Fruit fly (Drosophila melanogaster) whole organism, embryonic: ENCODE measurements around the gene Cerk.
A peak's percentile ranks its signal among the peaks of the same experiment; 100 is the strongest.

ENCODE experiments used
- Antp ChIP-seq: fragments of 200-800 bp; sonication (Bioruptor generic); optimal IDR thresholded peaks from 3 replicates; lab custom pipeline; 2016; ENCODE audit warnings: missing biosample characterization, missing genetic modification characterization
- CG10274 ChIP-seq: fragments of 200-800 bp; sonication (Bioruptor generic); optimal IDR thresholded peaks from 3 replicates; lab custom pipeline; 2017; ENCODE audit warnings: missing biosample characterization, mild to moderate bottlenecking, missing genetic modification characterization
- CG10654 ChIP-seq: fragments of 200-800 bp; sonication (Bioruptor generic); optimal IDR thresholded peaks from 2 replicates; lab custom pipeline; 2016; ENCODE audit warnings: missing biosample characterization, missing genetic modification characterization
- CG10959 ChIP-seq: fragments of 200-800 bp; sonication (Bioruptor generic); IDR thresholded peaks from 2 replicates; pipeline ENCODE4 v1.3.6; 2022; ENCODE audit warnings: missing biosample characterization, missing genetic modification characterization
- CG11085 ChIP-seq: fragments of 200-800 bp; sonication (Bioruptor generic); IDR thresholded peaks from 2 replicates; pipeline ENCODE4 v1.3.6; 2022; ENCODE audit warnings: missing biosample characterization, missing genetic modification characterization
- CG11695 ChIP-seq: fragments of 200-800 bp; sonication (Bioruptor generic); IDR thresholded peaks from 3 replicates; pipeline ENCODE4 v1.3.6; 2022; ENCODE audit warnings: missing biosample characterization, missing genetic modification characterization
- CG12659 ChIP-seq: fragments of 200-800 bp; sonication (Bioruptor generic); optimal IDR thresholded peaks from 3 replicates; lab custom pipeline; 2017; ENCODE audit warnings: mild to moderate bottlenecking, missing biosample characterization, missing genetic modification reagents, missing genetic modification characterization
- CG12769 ChIP-seq: fragments of 200-800 bp; sonication (Bioruptor generic); optimal IDR thresholded peaks from 2 replicates; lab custom pipeline; 2019; ENCODE audit warnings: missing biosample characterization, mild to moderate bottlenecking, missing genetic modification characterization, moderate library complexity
- CG14441 ChIP-seq: fragments of 200-800 bp; sonication (Bioruptor generic); IDR thresholded peaks from 2 replicates; pipeline ENCODE4 v1.3.6; 2022; ENCODE audit warnings: missing biosample characterization, missing genetic modification characterization
- CG15269 ChIP-seq: fragments of 200-800 bp; sonication (Bioruptor generic); optimal IDR thresholded peaks from 2 replicates; lab custom pipeline; 2018; ENCODE audit warnings: missing biosample characterization, mild to moderate bottlenecking, missing genetic modification characterization, moderate library complexity
- CG15696 ChIP-seq: fragments of 200-800 bp; sonication (Bioruptor generic); optimal IDR thresholded peaks from 2 replicates; lab custom pipeline; 2019; ENCODE audit warnings: missing biosample characterization, mild to moderate bottlenecking, missing genetic modification characterization, moderate library complexity
- CG2889 ChIP-seq: fragments of 200-800 bp; sonication (Bioruptor generic); IDR thresholded peaks from 3 replicates; pipeline ENCODE4 v1.3.6; 2022; ENCODE audit warnings: missing biosample characterization, missing genetic modification characterization
- CG34422 ChIP-seq: fragments of 200-800 bp; sonication (Bioruptor generic); IDR thresholded peaks from 3 replicates; pipeline ENCODE4 v1.3.6; 2022; ENCODE audit warnings: missing biosample characterization, missing genetic modification characterization
- CG6813 ChIP-seq: fragments of 200-800 bp; sonication (Bioruptor generic); optimal IDR thresholded peaks from 2 replicates; lab custom pipeline; 2017; ENCODE audit warnings: missing biosample characterization, missing genetic modification characterization, mild to moderate bottlenecking, moderate library complexity, missing genetic modification reagents
- CG7372 ChIP-seq: fragments of 200-800 bp; sonication (Bioruptor generic); IDR thresholded peaks from 2 replicates; pipeline ENCODE4 v1.3.6; 2022; ENCODE audit warnings: missing biosample characterization, missing genetic modification characterization
- CG9609 ChIP-seq: fragments of 200-800 bp; sonication (Bioruptor generic); optimal IDR thresholded peaks from 3 replicates; lab custom pipeline; 2016; ENCODE audit warnings: missing biosample characterization, missing genetic modification characterization
- CTCF ChIP-seq: fragments of 200-800 bp; sonication (Bioruptor generic); optimal IDR thresholded peaks from 2 replicates; lab custom pipeline; 2017; ENCODE audit warnings: missing biosample characterization, mild to moderate bottlenecking, missing genetic modification characterization, moderate library complexity
- Lim3 ChIP-seq: fragments of 200-800 bp; sonication (Bioruptor generic); IDR thresholded peaks from 2 replicates; pipeline ENCODE4 v1.3.6; 2022; ENCODE audit warnings: missing biosample characterization, missing genetic modification characterization
- Mes4 ChIP-seq: fragments of 200-800 bp; sonication (Bioruptor generic); optimal IDR thresholded peaks from 2 replicates; lab custom pipeline; 2016; ENCODE audit warnings: missing biosample characterization, missing genetic modification characterization
- Ptx1 ChIP-seq: fragments of 200-800 bp; sonication (Bioruptor generic); IDR thresholded peaks from 2 replicates; pipeline ENCODE4 v1.3.6; 2022; ENCODE audit warnings: missing biosample characterization, missing genetic modification characterization
- Side ChIP-seq: fragments of 200-800 bp; sonication (Bioruptor generic); optimal IDR thresholded peaks from 2 replicates; lab custom pipeline; 2016; ENCODE audit warnings: missing biosample characterization, missing genetic modification characterization
- Sin3A ChIP-seq: fragments of >200 bp; optimal IDR thresholded peaks from 2 replicates; lab custom pipeline; 2018
- Sox100B ChIP-seq: fragments of 200-800 bp; sonication (Bioruptor generic); optimal IDR thresholded peaks from 3 replicates; lab custom pipeline; 2018; ENCODE audit warnings: missing biosample characterization, mild to moderate bottlenecking, missing genetic modification characterization
- TFAM ChIP-seq: fragments of 200-800 bp; sonication (Bioruptor generic); optimal IDR thresholded peaks from 2 replicates; lab custom pipeline; 2017; ENCODE audit warnings: missing biosample characterization, missing genetic modification characterization, inconsistent platforms
- Trl ChIP-seq, 3 experiments: fragments of >200 bp in 2 of 3; fragments of 200-800 bp in 1 of 3; sonication (Bioruptor generic) in 1 of 3; optimal IDR thresholded peaks; 2 replicates in 1 of 3; 3 replicates in 2 of 3; lab custom pipeline; 2016 to 2017; ENCODE audit warnings: missing biosample characterization in 1 of 3, missing genetic modification characterization in 1 of 3
- Xbp1 ChIP-seq: fragments of 200-800 bp; sonication (Bioruptor generic); optimal IDR thresholded peaks from 3 replicates; lab custom pipeline; 2016; ENCODE audit warnings: missing biosample characterization, mild to moderate bottlenecking, missing genetic modification characterization
- abd-A ChIP-seq: fragments of 200-800 bp; sonication (Bioruptor generic); optimal IDR thresholded peaks from 3 replicates; lab custom pipeline; 2019; ENCODE audit warnings: missing biosample characterization, mild to moderate bottlenecking, missing genetic modification characterization, moderate library complexity
- bcd ChIP-seq: fragments of 200-800 bp; sonication (Bioruptor generic); optimal IDR thresholded peaks from 2 replicates; lab custom pipeline; 2017; ENCODE audit warnings: missing biosample characterization, mild to moderate bottlenecking, missing genetic modification characterization
- corto ChIP-seq: fragments of 200-800 bp; sonication (Bioruptor generic); optimal IDR thresholded peaks from 2 replicates; lab custom pipeline; 2016; ENCODE audit warnings: missing biosample characterization, mild to moderate bottlenecking, missing genetic modification characterization, moderate library complexity
- dati ChIP-seq: fragments of 200-800 bp; sonication (Bioruptor generic); IDR thresholded peaks from 2 replicates; pipeline ENCODE4 v1.3.6; 2022; ENCODE audit warnings: missing biosample characterization, missing genetic modification characterization
- dimm ChIP-seq: fragments of 200-800 bp; sonication (Bioruptor generic); IDR thresholded peaks from 2 replicates; pipeline ENCODE4 v1.3.6; 2022; ENCODE audit warnings: missing biosample characterization, missing genetic modification characterization
- en ChIP-seq: fragments of 200-800 bp; sonication (Bioruptor generic); optimal IDR thresholded peaks from 2 replicates; lab custom pipeline; 2016; ENCODE audit warnings: missing biosample characterization, missing genetic modification characterization
- gem ChIP-seq: fragments of 200-800 bp; sonication (Bioruptor generic); optimal IDR thresholded peaks from 2 replicates; lab custom pipeline; 2019; ENCODE audit warnings: missing biosample characterization, mild to moderate bottlenecking, missing genetic modification characterization, moderate library complexity
- gt ChIP-seq: fragments of 200-800 bp; sonication (Bioruptor generic); IDR thresholded peaks from 2 replicates; pipeline ENCODE4 v1.3.6; 2022; ENCODE audit warnings: missing biosample characterization, missing genetic modification characterization
- hbn ChIP-seq: fragments of 200-800 bp; sonication (Bioruptor generic); IDR thresholded peaks from 2 replicates; pipeline ENCODE4 v1.3.6; 2022; ENCODE audit warnings: missing biosample characterization, missing genetic modification characterization; ENCODE audit not compliant: partially characterized antibody
- her ChIP-seq: fragments of 200-800 bp; sonication (Bioruptor generic); optimal IDR thresholded peaks from 2 replicates; lab custom pipeline; 2016; ENCODE audit warnings: missing biosample characterization, missing genetic modification characterization
- ind ChIP-seq: fragments of 200-800 bp; sonication (Bioruptor generic); optimal IDR thresholded peaks from 3 replicates; lab custom pipeline; 2016; ENCODE audit warnings: missing biosample characterization, missing genetic modification characterization
- insv ChIP-seq, 2 experiments: fragments of 200-800 bp; sonication (Bioruptor generic); optimal IDR thresholded peaks; 3 replicates each; lab custom pipeline; 2016 to 2018; ENCODE audit warnings: missing biosample characterization in 2 of 2, missing genetic modification characterization in 2 of 2
- kah ChIP-seq: fragments of 200-800 bp; sonication (Bioruptor generic); optimal IDR thresholded peaks from 2 replicates; lab custom pipeline; 2018; ENCODE audit warnings: missing biosample characterization, mild to moderate bottlenecking, missing genetic modification characterization
- klu ChIP-seq: fragments of 200-800 bp; sonication (Bioruptor generic); IDR thresholded peaks from 2 replicates; pipeline ENCODE4 v1.3.6; 2022; ENCODE audit warnings: missing biosample characterization, missing genetic modification characterization
- mld ChIP-seq: fragments of 200-800 bp; sonication (Bioruptor generic); IDR thresholded peaks from 3 replicates; pipeline ENCODE4 v1.3.6; 2022; ENCODE audit warnings: missing biosample characterization, missing genetic modification characterization; ENCODE audit not compliant: partially characterized antibody
- peb ChIP-seq: fragments of 200-800 bp; sonication (Bioruptor generic); IDR thresholded peaks from 2 replicates; pipeline ENCODE4 v1.3.6; 2022; ENCODE audit warnings: missing biosample characterization, missing genetic modification characterization
- pita ChIP-seq: fragments of 200-800 bp; sonication (Bioruptor generic); optimal IDR thresholded peaks from 2 replicates; lab custom pipeline; 2017; ENCODE audit warnings: missing biosample characterization, mild to moderate bottlenecking, missing genetic modification characterization
- pnt ChIP-seq: fragments of 200-800 bp; sonication (Bioruptor generic); optimal IDR thresholded peaks from 3 replicates; lab custom pipeline; 2016; ENCODE audit warnings: missing biosample characterization, missing genetic modification characterization
- pros ChIP-seq: fragments of 200-800 bp; sonication (Bioruptor generic); optimal IDR thresholded peaks from 3 replicates; lab custom pipeline; 2019; ENCODE audit warnings: missing biosample characterization, mild to moderate bottlenecking, missing genetic modification characterization, moderate library complexity
- salm ChIP-seq: fragments of 200-800 bp; sonication (Bioruptor generic); optimal IDR thresholded peaks from 2 replicates; lab custom pipeline; 2018; ENCODE audit warnings: missing biosample characterization, mild to moderate bottlenecking, missing genetic modification characterization
- sima ChIP-seq: fragments of 200-800 bp; sonication (Bioruptor generic); optimal IDR thresholded peaks from 2 replicates; lab custom pipeline; 2016; ENCODE audit warnings: missing biosample characterization, missing genetic modification characterization
- slp2 ChIP-seq: fragments of 200-800 bp; sonication (Bioruptor generic); optimal IDR thresholded peaks from 2 replicates; lab custom pipeline; 2016; ENCODE audit warnings: missing biosample characterization, missing genetic modification characterization
- tx ChIP-seq: fragments of 200-800 bp; sonication (Bioruptor generic); optimal IDR thresholded peaks from 2 replicates; lab custom pipeline; 2016; ENCODE audit warnings: missing biosample characterization, missing genetic modification characterization
- wdn ChIP-seq: fragments of 200-800 bp; sonication (Bioruptor generic); IDR thresholded peaks from 2 replicates; pipeline ENCODE4 v1.3.6; 2022; ENCODE audit warnings: missing biosample characterization, missing genetic modification characterization
- zf30C ChIP-seq: fragments of 200-800 bp; sonication (Bioruptor generic); optimal IDR thresholded peaks from 3 replicates; lab custom pipeline; 2018; ENCODE audit warnings: missing biosample characterization, mild to moderate bottlenecking, missing genetic modification characterization
- zfh2 ChIP-seq: fragments of 200-800 bp; sonication (Bioruptor generic); optimal IDR thresholded peaks from 2 replicates; lab custom pipeline; 2016; ENCODE audit warnings: missing biosample characterization, missing genetic modification characterization

Gene Cerk

DNA sequence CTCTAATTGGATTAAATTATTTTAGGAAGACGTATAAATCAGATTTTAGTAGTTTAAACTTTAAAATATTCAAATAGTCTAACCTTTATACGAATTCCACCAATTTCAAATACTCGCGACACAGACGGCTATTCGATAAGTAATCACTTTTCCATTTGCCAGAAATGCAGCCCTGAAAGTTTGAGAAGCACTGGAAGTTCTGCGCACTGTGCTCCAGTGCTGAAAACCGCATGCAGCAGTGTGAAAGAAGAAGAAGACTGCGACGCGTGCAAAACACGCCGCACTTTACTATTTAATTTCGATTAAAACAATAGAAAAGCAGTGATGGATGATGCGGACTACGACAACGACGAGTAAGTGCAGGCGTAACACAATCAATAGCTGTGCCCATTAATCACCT is 3.5 kb upstream of the Cerk start, which contains the start of gene Polr2F (continued):
- TF ChIP-seq CG12659 (GFP tag; lab: Kevin White, UChicago) (peak; percentile 92), Xbp1 (peak; percentile 93), Ptx1 (GFP tag; lab: Robert Waterston, UW) (peak; percentile 73), CG15696 (peak; percentile 67), CG11695 (GFP tag; lab: Robert Waterston, UW) (peak; percentile 19; the same call in 1 of the 3 replicates), pros (GFP tag; lab: Kevin White, UChicago) (no peak), CG14441 (GFP tag; lab: Robert Waterston, UW) (peak; percentile 54), abd-A (no peak), CG10274 (GFP tag; lab: Kevin White, UChicago) (no peak), hbn (GFP tag; lab: Robert Waterston, UW) (peak; percentile 38; the same call in 1 of the 2 replicates), mld (no peak), CG9609 (peak; percentile 92), CG34422 (GFP tag; lab: Robert Waterston, UW) (peak; percentile 87), tx (GFP tag; lab: Kevin White, UChicago) (peak; percentile 89), sima (GFP tag; lab: Kevin White, UChicago) (peak; percentile 63), CG11085 (GFP tag; lab: Robert Waterston, UW) (peak; percentile 75), CG12769 (tag; lab: Kevin White, UChicago) (no peak), CG2889 (GFP tag; lab: Robert Waterston, UW) (peak; percentile 64; the same call in 2 of the 3 replicates), CG6813 (GFP tag; lab: Kevin White, UChicago) (peak; percentile 14), wdn (no peak), Trl (optimal IDR thresholded peaks at IDR 0.05; lab: Kevin White, UChicago) (no peak), Trl (GFP tag; optimal IDR thresholded peaks at IDR 0.05; lab: Kevin White, UChicago) (peak; percentile 95), Antp (peak; percentile 96), CG10654 (peak; percentile 86), Lim3 (GFP tag; lab: Robert Waterston, UW) (no peak), kah (GFP tag; lab: Kevin White, UChicago) (peak; percentile 50), Mes4 (GFP tag; lab: Kevin White, UChicago) (peak; percentile 55), pnt (GFP tag; lab: Kevin White, UChicago) (peak; percentile 89), dimm (GFP tag; lab: Robert Waterston, UW) (no peak), corto (GFP tag; lab: Kevin White, UChicago) (no peak), peb (GFP tag; lab: Robert Waterston, UW) (0 out of 2 replicates have a peak, but pooled peaks have one; percentile 19), pita (GFP tag; lab: Kevin White, UChicago) (no peak), her (GFP tag; lab: Kevin White, UChicago) (peak; percentile 92), gem (no peak), Sox100B (GFP tag; lab: Kevin White, UChicago) (no peak), bcd (GFP tag; lab: Kevin White, UChicago) (peak; percentile 80), zfh2 (GFP tag; lab: Kevin White, UChicago) (peak; percentile 97), salm (no peak), zf30C (GFP tag; lab: Kevin White, UChicago) (no peak), gt (GFP tag; lab: Robert Waterston, UW) (no peak), en (peak; percentile 49), Sin3A (lab: Kevin White, UChicago) (peak; percentile 55), dati (GFP tag; lab: Robert Waterston, UW) (peak; percentile 7; the same call in 1 of the 2 replicates), insv (GFP tag; optimal IDR thresholded peaks at IDR 0.05; lab: Kevin White, UChicago) (peak in 1 of 2 experiments; percentile 70), Side (peak; percentile 89), slp2 (GFP tag; lab: Kevin White, UChicago) (peak; percentile 77), CG7372 (peak; percentile 61; the same call in 1 of the 2 replicates), CG10959 (peak; percentile 38; the same call in 1 of the 2 replicates), klu (GFP tag; lab: Robert Waterston, UW) (peak; percentile 71), CG15269 (tag; lab: Kevin White, UChicago) (no peak), CTCF (GFP tag; lab: Kevin White, UChicago) (peak; percentile 44), TFAM (GFP tag; lab: Kevin White, UChicago) (no peak), ind (GFP tag; lab: Kevin White, UChicago) (peak; percentile 91)
